Worm (Caenorhabditis elegans) whole organism, early embryonic: ENCODE measurements around the gene srx-62.

Experiments
- B0310.2 ChIP-seq: sonication (generic microtip); optimal IDR thresholded peaks from 2 replicates; lab custom pipeline; 2016; ENCODE audit warnings: mild to moderate bottlenecking, missing genetic modification characterization, missing compliant biosample characterization
- F13C5.2 ChIP-seq: sonication (generic microtip); optimal IDR thresholded peaks from 2 replicates; lab custom pipeline; 2017; ENCODE audit warnings: mild to moderate bottlenecking, missing genetic modification characterization, inconsistent platforms, missing compliant biosample characterization
- aly-1 ChIP-seq: sonication (generic microtip); optimal IDR thresholded peaks from 2 replicates; lab custom pipeline; 2016; ENCODE audit warnings: missing genetic modification characterization, missing compliant biosample characterization
- ama-1 ChIP-seq: fragments of 150-350 bp; optimal IDR thresholded peaks from 2 replicates; lab custom pipeline; 2014
- ceh-13 ChIP-seq: fragments of 200-800 bp; sonication (Bioruptor generic); optimal IDR thresholded peaks from 2 replicates; lab custom pipeline; 2018; ENCODE audit warnings: mild to moderate bottlenecking, missing genetic modification characterization, missing compliant biosample characterization
- ceh-36 ChIP-seq: sonication (generic microtip); optimal IDR thresholded peaks from 2 replicates; lab custom pipeline; 2016; ENCODE audit warnings: missing genetic modification characterization, inconsistent platforms, missing compliant biosample characterization
- ets-7 ChIP-seq: sonication (generic microtip); optimal IDR thresholded peaks from 2 replicates; lab custom pipeline; 2016; ENCODE audit warnings: missing genotype, missing genetic modification characterization, missing compliant biosample characterization
- flt-1 ChIP-seq: fragments of 200-800 bp; sonication (Bioruptor generic); IDR thresholded peaks from 2 replicates; pipeline ENCODE4 v1.3.6; 2022; ENCODE audit warnings: missing genetic modification characterization, missing compliant biosample characterization
- hmbx-1 ChIP-seq: sonication (generic microtip); optimal IDR thresholded peaks from 2 replicates; lab custom pipeline; 2016; ENCODE audit warnings: mild to moderate bottlenecking, missing genetic modification characterization, missing compliant biosample characterization
- hmg-4 ChIP-seq: fragments of 200-800 bp; sonication (Bioruptor generic); optimal IDR thresholded peaks from 2 replicates; lab custom pipeline; 2018; ENCODE audit warnings: mild to moderate bottlenecking, missing genetic modification characterization, missing compliant biosample characterization
- hnd-1 ChIP-seq: sonication (generic microtip); optimal IDR thresholded peaks from 2 replicates; lab custom pipeline; 2016; ENCODE audit warnings: missing genetic modification characterization, missing compliant biosample characterization
- pes-1 ChIP-seq: fragments of 200-800 bp; sonication (Bioruptor generic); IDR thresholded peaks from 2 replicates; pipeline ENCODE4 v1.3.6; 2022; ENCODE audit warnings: missing genetic modification reagents, missing genetic modification characterization, missing compliant biosample characterization
- scrt-1 ChIP-seq: fragments of 200-800 bp; sonication (Bioruptor generic); IDR thresholded peaks from 2 replicates; pipeline ENCODE4 v1.3.6; 2022; ENCODE audit warnings: missing genetic modification characterization, missing compliant biosample characterization
- sea-1 ChIP-seq: fragments of 200-800 bp; sonication (Bioruptor generic); conservative IDR thresholded peaks from 2 replicates; pipeline ENCODE4 v1.3.6; 2022; ENCODE audit warnings: missing genetic modification characterization, missing compliant biosample characterization
- tbx-11 ChIP-seq: fragments of 200-800 bp; sonication (Bioruptor generic); IDR thresholded peaks from 2 replicates; pipeline ENCODE4 v1.3.6; 2022; ENCODE audit warnings: missing genetic modification characterization, missing compliant biosample characterization
- tbx-37 ChIP-seq: fragments of 200-800 bp; sonication (Bioruptor generic); conservative IDR thresholded peaks from 2 replicates; pipeline ENCODE4 v1.3.6; 2022; ENCODE audit warnings: missing genetic modification reagents, missing genetic modification characterization, missing compliant biosample characterization
- tra-4 ChIP-seq: sonication (generic microtip); optimal IDR thresholded peaks from 2 replicates; lab custom pipeline; 2017; ENCODE audit warnings: missing genetic modification characterization, missing compliant biosample characterization

Gene srx-62

DNA sequence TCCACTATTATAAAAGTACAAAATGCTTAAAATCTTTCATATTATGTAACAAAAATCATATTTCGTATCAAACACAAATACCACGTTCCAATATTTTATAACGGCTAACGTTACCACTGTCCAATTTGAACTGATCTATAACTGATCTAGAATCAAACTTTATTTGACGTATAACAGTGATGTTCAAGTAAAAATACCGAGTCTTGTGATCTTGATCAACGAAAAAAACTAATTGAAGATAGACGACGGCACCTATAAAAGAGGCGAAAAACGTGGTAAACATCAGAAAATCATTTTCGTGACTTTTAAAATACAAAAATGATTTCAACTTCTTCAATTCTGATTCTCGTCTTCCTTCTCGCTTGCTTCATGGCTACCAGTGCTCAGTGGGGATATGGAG lies 8.1 kb downstream of the srx-62 start, which contains the start of gene nlp-28:
nlp-28 (plus strand) TSS at position 285 of the 400 bp plus-strand sequence.
- TF ChIP-seq sea-1 (GFP tag; lab: Robert Waterston, UW) (no peak), flt-1 (no peak), F13C5.2 (tag; lab: Kevin White, UChicago) (no peak), hmg-4 (GFP tag; lab: Kevin White, UChicago) (no peak), tra-4 (no peak), tbx-11 (GFP tag; lab: Robert Waterston, UW) (no peak), scrt-1 (GFP tag; lab: Robert Waterston, UW) (no peak), B0310.2 (no peak), tbx-37 (GFP tag; lab: Robert Waterston, UW) (no peak), ceh-36 (tag; lab: Kevin White, UChicago) (no peak)

DNA sequence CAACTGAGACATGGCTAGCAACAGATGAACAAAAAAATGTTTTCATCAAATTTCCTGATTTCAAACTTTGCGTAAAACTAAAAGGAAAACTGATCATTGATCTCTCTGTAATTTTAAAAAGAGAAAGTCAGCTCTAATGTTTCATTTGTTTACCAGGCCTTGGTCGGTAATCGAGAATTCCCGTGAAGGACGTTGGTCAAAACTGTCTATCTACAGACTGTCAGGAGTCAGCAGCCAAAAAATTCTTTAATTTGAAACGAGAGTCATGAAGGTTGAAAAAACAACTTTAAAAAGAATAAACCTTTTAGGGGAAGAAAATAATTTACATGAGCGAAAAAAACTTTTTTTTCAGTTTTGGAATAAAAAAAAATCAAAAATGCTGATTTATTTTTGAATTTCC lies 10.6 kb downstream of the srx-62 start:
- no peak for TF ChIP-seq ets-7 (tag; lab: Kevin White, UChicago)
- TF ChIP-seq hmbx-1 = no peak
- no peak for TF ChIP-seq B0310.2
- TF ChIP-seq hnd-1 (tag; lab: Kevin White, UChicago) = no peak
- TF ChIP-seq flt-1 = no peak
- TF ChIP-seq tbx-11 (GFP tag; lab: Robert Waterston, UW) = no peak
- no peak for TF ChIP-seq ama-1
- TF ChIP-seq pes-1 (GFP tag; lab: Robert Waterston, UW) = no peak
- TF ChIP-seq ceh-13 (GFP tag; lab: Kevin White, UChicago) = no peak
- TF ChIP-seq hmg-4 (GFP tag; lab: Kevin White, UChicago) = no peak
- no peak for TF ChIP-seq sea-1 (GFP tag; lab: Robert Waterston, UW)
- no peak for TF ChIP-seq F13C5.2 (tag; lab: Kevin White, UChicago)
- TF ChIP-seq aly-1 (tag; lab: Kevin White, UChicago) = no peak
- no peak for TF ChIP-seq tbx-37 (GFP tag; lab: Robert Waterston, UW)
- no peak for TF ChIP-seq scrt-1 (GFP tag; lab: Robert Waterston, UW)
- no peak for TF ChIP-seq tra-4
- TF ChIP-seq ceh-36 (tag; lab: Kevin White, UChicago) = no peak

DNA sequence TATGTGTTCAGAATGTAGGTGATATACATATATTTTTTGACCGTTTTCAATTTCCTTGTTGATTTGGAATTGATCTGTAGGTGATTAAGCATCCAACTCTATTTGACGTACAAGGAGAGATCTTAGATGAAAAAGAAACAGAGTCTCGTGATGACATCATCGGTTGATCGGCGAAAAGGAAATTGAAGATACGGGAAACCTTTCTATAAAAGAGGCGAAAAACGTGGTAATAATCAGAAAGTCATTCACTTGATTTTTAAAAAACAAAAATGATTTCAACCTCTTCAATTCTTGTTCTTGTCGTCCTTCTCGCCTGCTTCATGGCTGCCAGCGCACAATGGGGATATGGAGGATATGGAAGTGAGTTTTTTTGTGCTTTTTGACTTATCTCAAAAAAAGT lies 11.6 kb downstream of the srx-62 start, which contains the start of gene nlp-29:
nlp-29 (plus strand) TSS at position 248 of the 400 bp plus-strand sequence.
- TF ChIP-seq flt-1 (no peak), hmbx-1 (no peak), aly-1 (tag; lab: Kevin White, UChicago) (no peak), tbx-11 (GFP tag; lab: Robert Waterston, UW) (no peak), tbx-37 (GFP tag; lab: Robert Waterston, UW) (no peak), sea-1 (GFP tag; lab: Robert Waterston, UW) (no peak), B0310.2 (no peak), hmg-4 (GFP tag; lab: Kevin White, UChicago) (no peak), ceh-36 (tag; lab: Kevin White, UChicago) (no peak)

DNA sequence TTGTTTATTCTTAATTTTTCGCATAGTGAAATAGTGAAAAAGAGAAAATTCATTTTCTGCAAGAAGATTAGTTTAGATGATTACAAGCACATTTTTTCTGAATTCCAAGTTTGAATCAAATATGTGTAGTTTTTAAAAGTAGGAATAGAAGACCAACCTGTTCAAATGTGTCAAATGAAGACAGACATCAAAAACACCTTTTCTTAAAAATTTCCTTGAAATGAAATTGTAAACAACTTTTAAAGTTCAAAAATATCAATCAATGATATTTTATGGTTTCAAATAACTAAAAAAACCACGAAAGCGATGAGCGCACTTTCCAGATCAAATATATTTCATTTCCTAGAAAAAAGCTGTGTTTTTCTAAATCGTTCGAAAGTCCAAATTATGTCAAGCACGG lies 14.1 kb downstream of the srx-62 start, which contains the start of gene nlp-30:
nlp-30 (plus strand) TSS at position 301 of the 400 bp plus-strand sequence.
- TF ChIP-seq aly-1 (tag; lab: Kevin White, UChicago) (no peak), ceh-36 (tag; lab: Kevin White, UChicago) (no peak), scrt-1 (GFP tag; lab: Robert Waterston, UW) (no peak), sea-1 (GFP tag; lab: Robert Waterston, UW) (no peak), F13C5.2 (tag; lab: Kevin White, UChicago) (no peak), hnd-1 (tag; lab: Kevin White, UChicago) (no peak), hmbx-1 (no peak), pes-1 (GFP tag; lab: Robert Waterston, UW) (no peak), tra-4 (no peak), hmg-4 (GFP tag; lab: Kevin White, UChicago) (no peak), tbx-11 (GFP tag; lab: Robert Waterston, UW) (no peak), ets-7 (tag; lab: Kevin White, UChicago) (no peak), B0310.2 (no peak), flt-1 (no peak), ama-1 (no peak)

DNA sequence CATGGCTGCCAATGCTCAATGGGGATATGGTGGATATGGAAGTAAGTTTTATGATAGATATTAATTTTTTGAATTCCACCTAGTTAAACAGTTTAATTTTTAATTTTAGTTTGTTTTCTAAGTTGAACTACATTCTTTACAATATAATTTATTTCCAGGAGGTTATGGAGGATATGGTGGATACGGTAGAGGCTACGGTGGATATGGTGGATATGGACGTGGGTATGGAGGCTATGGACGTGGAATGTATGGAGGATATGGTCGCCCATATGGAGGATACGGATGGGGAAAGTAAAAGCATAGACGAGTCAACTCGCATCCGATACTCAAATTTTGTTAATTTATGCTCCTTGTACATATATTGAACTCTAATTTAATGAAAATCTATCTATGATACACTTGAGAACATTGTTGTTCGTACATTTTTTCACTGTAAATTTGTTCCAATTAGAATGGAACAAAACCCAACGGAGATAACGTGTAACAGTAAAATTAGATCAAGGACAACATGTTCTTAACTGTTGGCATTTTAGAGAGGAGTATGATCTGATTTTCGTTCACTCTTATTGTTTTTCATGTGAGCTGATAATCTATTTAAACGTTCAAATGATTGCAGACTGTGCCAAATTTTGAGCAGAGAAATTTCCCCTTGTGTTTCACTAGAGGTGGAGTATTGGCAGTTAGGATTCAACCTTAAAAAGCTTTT lies 15.4 kb downstream of the srx-62 start:
- TF ChIP-seq tbx-37 (GFP tag; lab: Robert Waterston, UW) = no peak
- no peak for TF ChIP-seq ama-1
- no peak for TF ChIP-seq hmg-4 (GFP tag; lab: Kevin White, UChicago)
- no peak for TF ChIP-seq scrt-1 (GFP tag; lab: Robert Waterston, UW)
- no peak for TF ChIP-seq sea-1 (GFP tag; lab: Robert Waterston, UW)
- no peak for TF ChIP-seq F13C5.2 (tag; lab: Kevin White, UChicago)
- no peak for TF ChIP-seq ceh-13 (GFP tag; lab: Kevin White, UChicago)
- no peak for TF ChIP-seq ceh-36 (tag; lab: Kevin White, UChicago)
- no peak for TF ChIP-seq flt-1
- TF ChIP-seq hmbx-1 = no peak
- TF ChIP-seq ets-7 (tag; lab: Kevin White, UChicago) = no peak
- no peak for TF ChIP-seq pes-1 (GFP tag; lab: Robert Waterston, UW)
- no peak for TF ChIP-seq tra-4
- TF ChIP-seq hnd-1 (tag; lab: Kevin White, UChicago) = no peak
- TF ChIP-seq B0310.2 = no peak
- TF ChIP-seq aly-1 (tag; lab: Kevin White, UChicago) = no peak

DNA sequence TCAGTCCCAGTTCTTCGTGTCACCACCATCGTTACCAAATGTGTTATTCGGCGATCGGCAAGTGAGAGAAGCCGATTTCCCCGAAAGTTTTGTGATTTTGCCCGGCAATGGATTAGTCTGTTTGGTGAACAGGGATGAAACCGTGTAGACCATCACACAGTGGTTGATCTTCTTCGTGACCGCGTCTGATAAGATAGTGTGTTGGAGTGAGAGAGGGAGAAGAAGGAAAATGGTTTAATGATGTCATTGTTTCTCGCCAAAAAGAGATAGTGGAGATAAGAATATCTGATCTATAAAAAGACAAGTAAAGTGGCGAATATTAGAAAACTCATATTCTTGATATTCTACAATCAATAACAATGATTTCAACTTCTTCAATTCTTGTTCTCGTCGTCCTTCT lies 15.9 kb downstream of the srx-62 start, which contains the start of gene nlp-31:
nlp-31 (plus strand) TSS at position 237 of the 400 bp plus-strand sequence.
- TF ChIP-seq ama-1 = no peak
- TF ChIP-seq tbx-37 (GFP tag; lab: Robert Waterston, UW) = no peak
- no peak for TF ChIP-seq ceh-36 (tag; lab: Kevin White, UChicago)
- no peak for TF ChIP-seq aly-1 (tag; lab: Kevin White, UChicago)
- TF ChIP-seq pes-1 (GFP tag; lab: Robert Waterston, UW) = no peak
- TF ChIP-seq ets-7 (tag; lab: Kevin White, UChicago) = no peak
- TF ChIP-seq tra-4 = no peak
- no peak for TF ChIP-seq F13C5.2 (tag; lab: Kevin White, UChicago)

DNA sequence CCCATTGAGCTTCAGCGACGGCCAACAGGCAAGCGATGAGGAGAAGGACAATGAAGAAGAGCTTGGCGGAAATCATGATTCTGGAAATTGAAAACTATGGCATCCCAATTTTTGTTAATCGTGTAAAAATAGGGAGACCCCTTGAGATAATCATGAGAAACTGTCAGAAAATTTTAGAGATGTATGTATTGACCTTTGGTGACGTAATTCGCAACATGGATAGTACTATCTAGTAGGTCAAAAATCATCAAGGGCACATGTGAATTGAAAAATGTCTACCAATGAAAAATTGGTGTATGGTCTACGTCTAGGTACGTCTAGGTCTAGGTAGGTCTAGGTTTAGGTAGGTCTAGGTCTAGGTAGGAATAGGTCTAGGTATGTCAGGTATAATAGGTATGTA lies 16.7 kb downstream of the srx-62 start, which contains the start of gene nlp-34:
nlp-34 (minus strand) TSS at position 82 of the 400 bp plus-strand sequence.
- TF ChIP-seq B0310.2 (no peak), aly-1 (tag; lab: Kevin White, UChicago) (no peak), tra-4 (no peak), pes-1 (GFP tag; lab: Robert Waterston, UW) (no peak), hmbx-1 (no peak), hmg-4 (GFP tag; lab: Kevin White, UChicago) (no peak), ama-1 (no peak), F13C5.2 (tag; lab: Kevin White, UChicago) (no peak), flt-1 (no peak), scrt-1 (GFP tag; lab: Robert Waterston, UW) (no peak), hnd-1 (tag; lab: Kevin White, UChicago) (no peak), tbx-37 (GFP tag; lab: Robert Waterston, UW) (no peak), ceh-13 (GFP tag; lab: Kevin White, UChicago) (no peak)
